Fruit fly (Drosophila melanogaster) Kc167 (cell line): ENCODE results near the gene CG18428.

Experiments
- Myc ChIP-seq: fragments of >200 bp; optimal IDR thresholded peaks from 2 replicates; lab custom pipeline; 2017; ENCODE audit warnings: missing external identifiers
- Sin3A ChIP-seq: fragments of >200 bp; optimal IDR thresholded peaks from 2 replicates; lab custom pipeline; 2018; ENCODE audit warnings: missing external identifiers
- h ChIP-seq: fragments of >200 bp; optimal IDR thresholded peaks from 3 replicates; lab custom pipeline; 2018; ENCODE audit warnings: missing external identifiers

dm6 chr3R:24148838-24149237 lies 39.7 kb downstream of the CG18428 start, which contains the start of gene Slimp:
- TF ChIP-seq Sin3A (lab: Kevin White, UChicago) (no peak), Myc (no peak), h (lab: Kevin White, UChicago) (no peak)
